Worm (Caenorhabditis elegans) whole organism, L4 larva: ENCODE results near the gene T15B7.14.

Experiments used
- D1046.2 ChIP-seq: fragments of 200-800 bp; sonication (Bioruptor generic); IDR thresholded peaks from 2 replicates; pipeline ENCODE4 v1.3.6; 2022; ENCODE audit warnings: missing genetic modification characterization, missing compliant biosample characterization
- R02D3.7 ChIP-seq: fragments of 150-350 bp; sonication (generic microtip); optimal IDR thresholded peaks from 3 replicates; lab custom pipeline; 2014; ENCODE audit warnings: missing biosample characterization, missing genetic modification characterization
- Y105C5A.15 ChIP-seq: fragments of 200-800 bp; sonication (Bioruptor generic); IDR thresholded peaks from 2 replicates; pipeline ENCODE4 v1.3.6; 2022; ENCODE audit warnings: missing genetic modification characterization, missing compliant biosample characterization
- Y48G9A.11 ChIP-seq: fragments of 200-800 bp; sonication (Bioruptor generic); IDR thresholded peaks from 2 replicates; pipeline ENCODE4 v1.3.6; 2022; ENCODE audit warnings: missing genetic modification reagents, missing genetic modification characterization, missing compliant biosample characterization
- Y75B8A.6 ChIP-seq: fragments of 200-800 bp; sonication (Bioruptor generic); IDR thresholded peaks from 2 replicates; pipeline ENCODE4 v1.3.6; 2022; ENCODE audit warnings: missing genetic modification reagents, missing genetic modification characterization, missing compliant biosample characterization
- ZK337.2 ChIP-seq: fragments of 200-800 bp; sonication (Bioruptor generic); IDR thresholded peaks from 2 replicates; pipeline ENCODE4 v1.3.6; 2022; ENCODE audit warnings: missing genetic modification reagents, missing genetic modification characterization, missing compliant biosample characterization
- aha-1 ChIP-seq: fragments of 150-350 bp; peaks from one replicate; lab custom pipeline; 2014; ENCODE audit warnings: missing biosample characterization, missing genetic modification characterization
- ceh-28 ChIP-seq: fragments of 150-350 bp; optimal IDR thresholded peaks from 2 replicates; lab custom pipeline; 2014; ENCODE audit warnings: missing biosample characterization, missing genetic modification reagents, missing genetic modification characterization
- ceh-62 ChIP-seq: sonication (generic microtip); optimal IDR thresholded peaks from 2 replicates; lab custom pipeline; 2017; ENCODE audit warnings: missing biosample characterization, missing genetic modification characterization
- ceh-82 ChIP-seq: sonication (generic microtip); optimal IDR thresholded peaks from 2 replicates; lab custom pipeline; 2017; ENCODE audit warnings: missing biosample characterization, missing genetic modification characterization
- cey-2 ChIP-seq: sonication (generic microtip); optimal IDR thresholded peaks from 3 replicates; lab custom pipeline; 2017; ENCODE audit warnings: missing genetic modification characterization, mild to moderate bottlenecking, missing compliant biosample characterization, antibody characterized with exemption, borderline replicate concordance; ENCODE audit not compliant: insufficient read depth
- daf-12 ChIP-seq: fragments of 150-350 bp; optimal IDR thresholded peaks from 2 replicates; lab custom pipeline; 2014; ENCODE audit warnings: missing biosample characterization, missing genetic modification reagents, missing genetic modification characterization
- daf-16 ChIP-seq, 3 experiments: sonication (generic microtip); optimal IDR thresholded peaks; 2 replicates each; lab custom pipeline; 2016 to 2017; ENCODE audit warnings: missing genetic modification characterization in 3 of 3, missing genetic modification reagents in 3 of 3, mild to moderate bottlenecking in 2 of 3, missing compliant biosample characterization in 2 of 3, missing biosample characterization in 1 of 3, moderate library complexity in 1 of 3
- dmd-8 ChIP-seq: fragments of 200-800 bp; sonication (Bioruptor generic); IDR thresholded peaks from 2 replicates; pipeline ENCODE4 v1.3.6; 2022; ENCODE audit warnings: missing genetic modification characterization, missing compliant biosample characterization
- dve-1 ChIP-seq: sonication (generic microtip); optimal IDR thresholded peaks from 2 replicates; lab custom pipeline; 2017; ENCODE audit warnings: antibody characterized with exemption, mild to moderate bottlenecking, missing genetic modification characterization, missing compliant biosample characterization; ENCODE audit not compliant: insufficient read depth
- egl-27 ChIP-seq: sonication (generic microtip); optimal IDR thresholded peaks from 3 replicates; lab custom pipeline; 2017; ENCODE audit warnings: missing biosample characterization, missing genetic modification reagents, missing genetic modification characterization
- egl-43 ChIP-seq: fragments of 200-800 bp; sonication (Bioruptor generic); IDR thresholded peaks from 2 replicates; pipeline ENCODE4 v1.3.6; 2022; ENCODE audit warnings: missing genetic modification reagents, missing genetic modification characterization, missing compliant biosample characterization
- gei-8 ChIP-seq: fragments of 200-800 bp; sonication (Bioruptor generic); optimal IDR thresholded peaks from 2 replicates; lab custom pipeline; 2018; ENCODE audit warnings: mild to moderate bottlenecking, missing genetic modification characterization, missing compliant biosample characterization
- hif-1 ChIP-seq, 2 experiments: sonication (generic microtip); optimal IDR thresholded peaks; 2 replicates each; lab custom pipeline; 2016 to 2017; ENCODE audit warnings: missing compliant biosample characterization in 2 of 2, missing genetic modification characterization in 2 of 2, missing genetic modification reagents in 2 of 2, missing genotype in 2 of 2, mild to moderate bottlenecking in 1 of 2
- hlh-30 ChIP-seq: sonication (generic microtip); optimal IDR thresholded peaks from 2 replicates; lab custom pipeline; 2017; ENCODE audit warnings: antibody characterized with exemption, mild to moderate bottlenecking, missing genetic modification characterization, missing compliant biosample characterization; ENCODE audit not compliant: insufficient read depth
- lin-15B ChIP-seq: fragments of 150-350 bp; sonication (generic microtip); optimal IDR thresholded peaks from 3 replicates; lab custom pipeline; 2014; ENCODE audit warnings: missing biosample characterization, missing genetic modification characterization
- madf-9 ChIP-seq: fragments of 200-800 bp; sonication (Bioruptor generic); conservative IDR thresholded peaks from 2 replicates; pipeline ENCODE4 v1.3.6; 2022; ENCODE audit warnings: missing genetic modification reagents, missing genetic modification characterization, missing compliant biosample characterization
- mxl-2 ChIP-seq: fragments of 200-800 bp; sonication (Bioruptor generic); conservative IDR thresholded peaks from 2 replicates; pipeline ENCODE4 v1.3.6; 2022; ENCODE audit warnings: missing genetic modification reagents, missing genetic modification characterization, missing compliant biosample characterization
- nhr-28 ChIP-seq: fragments of 150-350 bp; optimal IDR thresholded peaks from 2 replicates; lab custom pipeline; 2014; ENCODE audit warnings: missing biosample characterization, missing genetic modification characterization
- nhr-42 ChIP-seq: fragments of 200-800 bp; sonication (Bioruptor generic); IDR thresholded peaks from 2 replicates; pipeline ENCODE4 v1.3.6; 2022; ENCODE audit warnings: missing genetic modification characterization, missing compliant biosample characterization
- nhr-48 ChIP-seq: sonication (generic microtip); optimal IDR thresholded peaks from 2 replicates; lab custom pipeline; 2016; ENCODE audit warnings: mild to moderate bottlenecking, missing genetic modification characterization, missing compliant biosample characterization
- nhr-77 ChIP-seq: fragments of 150-350 bp; optimal IDR thresholded peaks from 2 replicates; lab custom pipeline; 2014; ENCODE audit warnings: missing biosample characterization, missing genetic modification characterization
- pqm-1 ChIP-seq: sonication (generic microtip); optimal IDR thresholded peaks from 2 replicates; lab custom pipeline; 2017; ENCODE audit warnings: missing biosample characterization, missing genetic modification characterization
- saeg-2 ChIP-seq: fragments of 200-800 bp; sonication (Bioruptor generic); IDR thresholded peaks from 2 replicates; pipeline ENCODE4 v1.3.6; 2022; ENCODE audit warnings: missing genetic modification reagents, missing genetic modification characterization, missing compliant biosample characterization
- set-16 ChIP-seq: fragments of 200-800 bp; sonication (Bioruptor generic); IDR thresholded peaks from 2 replicates; pipeline ENCODE4 v1.3.6; 2022; ENCODE audit warnings: missing genetic modification reagents, missing genetic modification characterization, missing compliant biosample characterization
- spr-1 ChIP-seq: sonication (generic microtip); optimal IDR thresholded peaks from 2 replicates; lab custom pipeline; 2016; ENCODE audit warnings: mild to moderate bottlenecking, missing genetic modification characterization, missing compliant biosample characterization
- spr-3 ChIP-seq: fragments of 200-800 bp; sonication (Bioruptor generic); optimal IDR thresholded peaks from 2 replicates; lab custom pipeline; 2018; ENCODE audit warnings: mild to moderate bottlenecking, missing genetic modification characterization, missing compliant biosample characterization
- unc-130 ChIP-seq: sonication (generic microtip); optimal IDR thresholded peaks from 2 replicates; lab custom pipeline; 2016; ENCODE audit warnings: missing genetic modification reagents, missing genetic modification characterization, missing compliant biosample characterization
- unc-39 ChIP-seq: sonication (generic microtip); optimal IDR thresholded peaks from 2 replicates; lab custom pipeline; 2017; ENCODE audit warnings: missing biosample characterization, missing genetic modification characterization
- zip-2 ChIP-seq: fragments of 150-350 bp; optimal IDR thresholded peaks from 2 replicates; lab custom pipeline; 2014; ENCODE audit warnings: missing biosample characterization, missing genetic modification characterization
- ztf-11 ChIP-seq: fragments of 150-350 bp; optimal IDR thresholded peaks from 2 replicates; lab custom pipeline; 2014; ENCODE audit warnings: missing biosample characterization, missing genetic modification characterization
- ztf-7 ChIP-seq: fragments of 150-350 bp; optimal IDR thresholded peaks from 2 replicates; lab custom pipeline; 2014; ENCODE audit warnings: missing biosample characterization, missing genetic modification characterization

Gene T15B7.14

ce11 chrV:6870004-6870403 is 34.9 kb upstream of the T15B7.14 start, which contains the start of gene frpr-18:
frpr-18 (plus strand) TSS chrV:6870304.
- TF ChIP-seq madf-9 (GFP tag; lab: Robert Waterston, UW) (no peak), nhr-28 (no peak), zip-2 (tag; lab: Kevin White, UChicago) (no peak), saeg-2 (GFP tag; lab: Robert Waterston, UW) (no peak), egl-43 (GFP tag; lab: Robert Waterston, UW) (no peak), hif-1 (tag; optimal IDR thresholded peaks at IDR 0.05; lab: Kevin White, UChicago) (no peak), unc-39 (no peak)

- TF ChIP-seq ceh-62 (tag; lab: Kevin White, UChicago) (no peak), Y48G9A.11 (no peak), zip-2 (tag; lab: Kevin White, UChicago) (no peak), madf-9 (GFP tag; lab: Robert Waterston, UW) (no peak), egl-43 (GFP tag; lab: Robert Waterston, UW) (no peak), set-16 (no peak), R02D3.7 (tag; lab: Kevin White, UChicago) (no peak), pqm-1 (tag; lab: Kevin White, UChicago) (no peak), hlh-30 (tag; lab: Kevin White, UChicago) (no peak), gei-8 (GFP tag; lab: Kevin White, UChicago) (no peak), dmd-8 (no peak), lin-15B (tag; lab: Kevin White, UChicago) (no peak), ztf-11 (no peak)
- TF ChIP-seq, all 104 proteins: peak for 0
These were observed 19.6 kb upstream of the T15B7.14 start, which contains the start of gene gpa-10 for ce11 chrV:6854711-6855110. gpa-10 (minus strand) TSS chrV:6854811.

- TF ChIP-seq ZK337.2 (GFP tag; lab: Robert Waterston, UW) (no peak), aha-1 (tag; lab: Kevin White, UChicago) (peak; percentile 82)
These were observed 11.4 kb upstream of the T15B7.14 start, which contains the start of gene lgc-54 for ce11 chrV:6846507-6846906. lgc-54 (minus strand) TSS chrV:6846607.

ce11 chrV:6842437-6842836 is 7.3 kb upstream of the T15B7.14 start, which contains the start of gene T15B7.1:
T15B7.1 (plus strand) TSS chrV:6842737.
- TF ChIP-seq ceh-28 (no peak), unc-130 (GFP tag; lab: Kevin White, UChicago) (no peak), dve-1 (tag; lab: Kevin White, UChicago) (no peak), daf-16 (GFP tag; optimal IDR thresholded peaks at IDR 0.05; lab: Kevin White, UChicago) (no peak), daf-16 (tag; optimal IDR thresholded peaks at IDR 0.05; lab: Kevin White, UChicago) (no peak), D1046.2 (GFP tag; lab: Robert Waterston, UW) (no peak), daf-12 (tag; lab: Kevin White, UChicago) (no peak), Y105C5A.15 (GFP tag; lab: Robert Waterston, UW) (no peak), madf-9 (GFP tag; lab: Robert Waterston, UW) (no peak), hif-1 (tag; optimal IDR thresholded peaks at IDR 0.05; lab: Kevin White, UChicago) (no peak), mxl-2 (no peak), saeg-2 (GFP tag; lab: Robert Waterston, UW) (no peak), Y75B8A.6 (GFP tag; lab: Robert Waterston, UW) (no peak), egl-43 (GFP tag; lab: Robert Waterston, UW) (no peak), cey-2 (tag; lab: Kevin White, UChicago) (no peak), nhr-42 (GFP tag; lab: Robert Waterston, UW) (no peak), ceh-82 (tag; lab: Kevin White, UChicago) (no peak), nhr-48 (no peak)

ce11 chrV:6839008-6839407 is 3.9 kb upstream of the T15B7.14 start, which contains the start of gene hpo-8:
hpo-8 (plus strand) TSS chrV:6839289.
- TF ChIP-seq pqm-1 (tag; lab: Kevin White, UChicago): peak; percentile 38
- TF ChIP-seq nhr-28: peak; percentile 56
- TF ChIP-seq dve-1 (tag; lab: Kevin White, UChicago): peak; percentile 0
- no peak for TF ChIP-seq daf-16 (GFP tag; optimal IDR thresholded peaks at IDR 0.05; lab: Kevin White, UChicago)
- TF ChIP-seq daf-16 (tag; optimal IDR thresholded peaks at IDR 0.05; lab: Kevin White, UChicago): peak; percentile 7
- no peak for TF ChIP-seq nhr-48
- no peak for TF ChIP-seq egl-27 (tag; lab: Kevin White, UChicago)
- no peak for TF ChIP-seq ZK337.2 (GFP tag; lab: Robert Waterston, UW)
- TF ChIP-seq spr-3 (GFP tag; lab: Kevin White, UChicago): no peak
- TF ChIP-seq ztf-7 (tag; lab: Kevin White, UChicago): no peak
- TF ChIP-seq nhr-77: peak; percentile 37
- no peak for TF ChIP-seq spr-1 (tag; lab: Kevin White, UChicago)
